Fruit fly (Drosophila melanogaster) whole organism, wandering third instar larva: ENCODE results near the gene Tlk.

ENCODE experiments used
- Abd-B ChIP-seq: fragments of >200 bp; optimal IDR thresholded peaks from 2 replicates; lab custom pipeline; 2017; ENCODE audit warnings: missing biosample characterization, missing genetic modification characterization
- CG32264 ChIP-seq: fragments of 200-800 bp; sonication (Bioruptor generic); optimal IDR thresholded peaks from 2 replicates; lab custom pipeline; 2016; ENCODE audit warnings: missing biosample characterization, missing genetic modification characterization
- CG9705 ChIP-seq: fragments of 200-800 bp; sonication (Bioruptor generic); optimal IDR thresholded peaks from 2 replicates; lab custom pipeline; 2018; ENCODE audit warnings: missing biosample characterization, mild to moderate bottlenecking, missing genetic modification characterization
- CrebA ChIP-seq: fragments of 200-800 bp; sonication (Bioruptor generic); optimal IDR thresholded peaks from 2 replicates; lab custom pipeline; 2016; ENCODE audit warnings: missing biosample characterization, mild to moderate bottlenecking, missing genetic modification characterization, borderline replicate concordance
- Dif ChIP-seq: fragments of 200-275, 200-300 bp; sonication (Bioruptor generic); optimal IDR thresholded peaks from 2 replicates; lab custom pipeline; 2018; ENCODE audit warnings: missing biosample characterization, missing genetic modification characterization; ENCODE audit not compliant: partially characterized antibody
- GATAd ChIP-seq: sonication (Bioruptor generic); optimal IDR thresholded peaks from 2 replicates; lab custom pipeline; 2016; ENCODE audit warnings: missing biosample characterization, missing genetic modification characterization
- HLH106 ChIP-seq: fragments of 200-800 bp; optimal IDR thresholded peaks from 3 replicates; lab custom pipeline; 2019; ENCODE audit warnings: missing biosample characterization, mild to moderate bottlenecking, missing genetic modification characterization, moderate library complexity
- Hnf4 ChIP-seq: fragments of 200-800 bp; sonication (Bioruptor generic); optimal IDR thresholded peaks from 2 replicates; lab custom pipeline; 2016; ENCODE audit warnings: missing biosample characterization, mild to moderate bottlenecking, missing genetic modification characterization
- Hr78 ChIP-seq: fragments of >200 bp; optimal IDR thresholded peaks from 2 replicates; lab custom pipeline; 2017; ENCODE audit warnings: missing biosample characterization, missing genetic modification characterization
- Hr83 ChIP-seq: fragments of 200-300 bp; sonication (Bioruptor generic); optimal IDR thresholded peaks from 2 replicates; lab custom pipeline; 2016; ENCODE audit warnings: missing biosample characterization, mild to moderate bottlenecking, missing genetic modification characterization, moderate library complexity; ENCODE audit not compliant: poor library complexity, severe bottlenecking
- Mio ChIP-seq: sonication (Bioruptor generic); optimal IDR thresholded peaks from 2 replicates; lab custom pipeline; 2016; ENCODE audit warnings: missing biosample characterization, missing genetic modification characterization
- Myc ChIP-seq: fragments of >200 bp; optimal IDR thresholded peaks from 2 replicates; lab custom pipeline; 2017
- Rel ChIP-seq, 2 experiments: fragments of 200-800 bp; sonication (Bioruptor generic) in 1 of 2; optimal IDR thresholded peaks; 2 replicates in 1 of 2; 3 replicates in 1 of 2; lab custom pipeline; 2016 to 2019; ENCODE audit warnings: mild to moderate bottlenecking in 2 of 2, missing biosample characterization in 2 of 2, missing genetic modification characterization in 2 of 2, moderate library complexity in 1 of 2
- Vsx2 ChIP-seq: fragments of 200-300, 225-300 bp; sonication (Bioruptor generic); optimal IDR thresholded peaks from 2 replicates; lab custom pipeline; 2018; ENCODE audit warnings: missing biosample characterization, missing genetic modification characterization; ENCODE audit not compliant: partially characterized antibody
- br ChIP-seq: fragments of 200-800 bp; sonication (Bioruptor generic); optimal IDR thresholded peaks from 2 replicates; lab custom pipeline; 2016; ENCODE audit warnings: missing biosample characterization, missing genetic modification characterization
- brk ChIP-seq: fragments of 200-800 bp; sonication (Bioruptor generic); optimal IDR thresholded peaks from 2 replicates; lab custom pipeline; 2016; ENCODE audit warnings: missing biosample characterization, mild to moderate bottlenecking, missing genetic modification characterization
- dl ChIP-seq, 2 experiments: fragments of 175-275, 200-275 bp in 1 of 2; fragments of 200-275 bp in 1 of 2; sonication (Bioruptor generic); optimal IDR thresholded peaks; lab custom pipeline; 2018; ENCODE audit warnings: mild to moderate bottlenecking in 2 of 2, missing biosample characterization in 2 of 2, missing genetic modification characterization in 2 of 2, moderate library complexity in 2 of 2; ENCODE audit not compliant: partially characterized antibody in 2 of 2, insufficient read depth in 1 of 2
- dmrt93B ChIP-seq: fragments of 200-800 bp; sonication (Bioruptor generic); optimal IDR thresholded peaks from 2 replicates; lab custom pipeline; 2018; ENCODE audit warnings: missing biosample characterization, mild to moderate bottlenecking, missing genetic modification characterization
- dsf ChIP-seq: sonication (Bioruptor generic); optimal IDR thresholded peaks from 2 replicates; lab custom pipeline; 2016; ENCODE audit warnings: missing biosample characterization, missing genetic modification characterization, borderline replicate concordance
- foxo ChIP-seq, 2 experiments: fragments of 200-800 bp; sonication (Bioruptor generic); optimal IDR thresholded peaks; 2 replicates in 1 of 2; 3 replicates in 1 of 2; lab custom pipeline; 2016 to 2017; ENCODE audit warnings: missing biosample characterization in 2 of 2, missing genetic modification characterization in 2 of 2
- fru ChIP-seq: fragments of 200-800 bp; sonication (Bioruptor generic); optimal IDR thresholded peaks from 3 replicates; lab custom pipeline; 2016; ENCODE audit warnings: missing biosample characterization, mild to moderate bottlenecking, missing genetic modification characterization
- pan ChIP-seq: fragments of >200 bp; optimal IDR thresholded peaks from 2 replicates; lab custom pipeline; 2017
- psq ChIP-seq: fragments of 200-800 bp; sonication (Bioruptor generic); optimal IDR thresholded peaks from 3 replicates; lab custom pipeline; 2017; ENCODE audit warnings: missing biosample characterization, mild to moderate bottlenecking, missing genetic modification characterization, moderate library complexity
- rgr ChIP-seq: fragments of 200-800 bp; sonication (Bioruptor generic); optimal IDR thresholded peaks from 3 replicates; lab custom pipeline; 2016; ENCODE audit warnings: missing biosample characterization, mild to moderate bottlenecking, missing genetic modification characterization
- sv ChIP-seq: fragments of 200-800 bp; sonication (Bioruptor generic); optimal IDR thresholded peaks from 3 replicates; lab custom pipeline; 2016; ENCODE audit warnings: missing biosample characterization, missing genetic modification characterization
- tai ChIP-seq: sonication (Bioruptor generic); optimal IDR thresholded peaks from 2 replicates; lab custom pipeline; 2016; ENCODE audit warnings: missing biosample characterization, missing genetic modification characterization
- usp ChIP-seq: fragments of >200 bp; optimal IDR thresholded peaks from 2 replicates; lab custom pipeline; 2017; ENCODE audit warnings: missing biosample characterization, missing genetic modification characterization
- woc ChIP-seq: sonication (Bioruptor generic); optimal IDR thresholded peaks from 2 replicates; lab custom pipeline; 2016; ENCODE audit warnings: missing biosample characterization, mild to moderate bottlenecking, missing genetic modification characterization

Tlk gene

DNA sequence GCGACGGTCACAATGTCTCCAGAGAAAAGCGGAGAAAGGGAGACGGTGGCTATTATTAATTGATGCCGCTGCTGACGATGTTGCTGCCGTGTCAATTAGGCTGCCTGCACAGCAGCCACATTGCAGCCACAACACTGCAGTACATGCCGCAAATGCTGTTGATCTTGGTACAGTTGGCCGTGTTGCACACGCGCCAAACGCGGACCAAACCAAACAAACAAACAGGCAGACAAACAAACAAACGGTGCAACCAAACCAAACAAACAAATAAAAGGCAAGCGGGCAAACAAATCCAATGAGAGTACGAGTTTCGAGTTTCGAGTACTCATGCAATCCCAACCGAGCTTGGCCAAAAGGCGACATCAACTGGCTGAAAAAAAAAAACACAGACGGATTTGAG is 112.4 kb downstream of the Tlk start:
- TF ChIP-seq pan (lab: Kevin White, UChicago) (no peak), tai (GFP tag; lab: Kevin White, UChicago) (no peak), Hr78 (no peak), dsf (GFP tag; lab: Kevin White, UChicago) (no peak), Mio (GFP tag; lab: Kevin White, UChicago) (no peak), CG9705 (GFP tag; lab: Kevin White, UChicago) (no peak), usp (no peak), Hnf4 (no peak), Vsx2 (GFP tag; lab: Kevin White, UChicago) (no peak), sv (GFP tag; lab: Kevin White, UChicago) (no peak)

DNA sequence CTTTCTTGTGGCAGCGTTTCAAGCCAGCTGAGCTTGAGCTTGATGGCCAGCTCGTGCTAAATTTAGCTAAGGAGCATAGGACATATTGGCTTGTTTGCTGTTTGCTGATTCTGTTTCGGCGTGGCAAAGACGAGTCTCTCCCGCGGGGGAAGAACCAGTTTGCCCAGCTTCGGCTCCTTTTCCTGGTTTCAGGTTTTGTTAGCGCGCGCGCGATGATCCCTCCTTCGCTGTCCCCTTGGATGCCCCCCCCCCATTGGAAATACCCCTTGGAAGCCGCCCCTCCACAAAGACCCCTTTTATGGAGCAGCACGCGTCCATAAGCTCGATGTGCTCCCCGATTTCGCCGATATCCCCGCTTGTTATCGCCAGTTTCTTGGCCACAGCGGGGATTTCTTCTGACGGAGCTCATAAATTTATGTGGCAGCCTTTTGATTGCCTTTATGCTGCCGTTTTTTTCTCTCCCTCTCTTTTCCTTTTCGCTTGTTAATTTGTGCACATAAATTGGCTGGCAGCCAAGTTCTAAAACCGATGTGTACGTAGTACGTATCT is 113.4 kb downstream of the Tlk start:
- TF ChIP-seq tai (GFP tag; lab: Kevin White, UChicago), result no peak
- peak; percentile 74 for TF ChIP-seq psq (GFP tag; lab: Kevin White, UChicago)
- peak; percentile 35 for TF ChIP-seq Dif (GFP tag; lab: Kevin White, UChicago)
- TF ChIP-seq Rel (GFP tag; optimal IDR thresholded peaks at IDR 0.05; lab: Kevin White, UChicago), result no peak
- TF ChIP-seq Rel (tag; optimal IDR thresholded peaks at IDR 0.05; lab: Kevin White, UChicago), result peak; percentile 90

DNA sequence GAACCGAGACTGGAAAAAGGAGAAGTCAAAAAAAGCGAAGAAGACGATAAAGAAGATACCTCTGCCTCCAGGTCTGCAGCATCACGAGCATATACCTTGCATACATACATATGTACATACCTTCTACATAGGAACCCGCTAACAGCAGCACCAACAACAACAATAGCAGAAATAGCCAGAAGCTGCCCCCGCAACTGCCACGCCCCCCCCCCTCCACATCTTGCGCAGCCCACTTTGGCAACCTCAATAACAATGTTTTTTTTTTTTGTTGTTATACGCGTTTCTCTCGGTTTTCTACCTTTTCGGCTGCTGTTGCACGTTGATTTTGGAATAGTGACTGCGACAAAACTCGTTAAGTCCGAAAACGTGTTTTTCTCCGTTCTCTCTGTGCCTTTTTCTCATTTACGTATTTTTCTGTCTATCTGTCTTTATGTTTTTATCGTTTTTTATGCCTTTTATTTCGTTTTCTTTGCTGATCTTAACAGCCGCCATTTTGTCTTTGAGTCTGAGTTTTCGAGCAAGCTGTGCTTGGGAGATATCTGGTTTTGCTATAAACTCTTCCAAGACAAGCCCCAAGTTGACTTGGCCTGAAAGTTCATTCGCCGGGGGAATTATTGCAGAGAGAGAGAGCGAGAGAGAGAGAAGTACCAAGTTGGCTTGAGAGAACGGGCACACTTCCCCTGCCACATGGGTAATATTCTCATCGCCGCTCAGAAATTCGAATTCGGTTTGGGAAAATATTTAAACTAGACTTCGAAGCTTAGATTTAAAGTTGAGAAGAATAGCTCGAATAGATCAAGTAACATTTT is 115.4 kb downstream of the Tlk start:
- TF ChIP-seq psq (GFP tag; lab: Kevin White, UChicago), result peak; percentile 93
- TF ChIP-seq Dif (GFP tag; lab: Kevin White, UChicago), result peak; percentile 49
- TF ChIP-seq woc, result no peak
- peak in 1 of 2 experiments; percentile 40 for TF ChIP-seq dl (GFP tag; optimal IDR thresholded peaks at IDR 0.05; lab: Kevin White, UChicago; ENCODE audit: insufficient read depth in 1 of 2, partially characterized antibody in 2 of 2)
- no peak for TF ChIP-seq Hr78
- TF ChIP-seq CrebA, result peak; percentile 12
- TF ChIP-seq, all 38 proteins: peak for 4

DNA sequence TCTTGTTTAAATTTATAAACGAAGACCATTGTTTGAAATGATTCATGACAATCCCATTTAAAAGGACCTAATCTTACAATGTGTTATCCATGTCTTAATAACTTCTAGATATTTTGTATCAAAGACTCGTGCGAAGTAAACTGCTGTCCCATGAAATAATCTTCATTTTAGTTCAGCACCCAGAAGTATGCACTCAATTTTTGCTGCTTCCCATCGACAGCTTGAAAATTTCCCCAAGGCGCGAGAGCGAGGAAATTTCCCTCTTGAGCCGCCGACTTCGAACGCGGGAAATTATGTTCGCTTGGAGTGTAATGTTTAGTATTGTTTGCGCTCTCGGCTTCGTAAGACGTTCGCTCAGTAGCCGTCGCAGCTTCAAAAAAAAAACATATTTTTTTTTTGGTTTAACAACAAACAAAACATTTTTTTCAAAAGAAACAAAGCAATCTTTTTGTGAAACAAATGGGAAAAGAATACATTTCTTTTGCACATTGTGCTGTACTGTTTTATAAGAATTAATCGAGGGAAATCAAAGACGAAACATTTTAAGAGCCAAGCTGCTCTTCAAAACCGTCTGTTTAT is 116.0 kb downstream of the Tlk start:
- TF ChIP-seq Abd-B (GFP tag; lab: Kevin White, UChicago), result no peak
- peak; percentile 65 for TF ChIP-seq Myc
- no peak for TF ChIP-seq Rel (GFP tag; optimal IDR thresholded peaks at IDR 0.05; lab: Kevin White, UChicago)
- TF ChIP-seq Rel (tag; optimal IDR thresholded peaks at IDR 0.05; lab: Kevin White, UChicago), result no peak
- TF ChIP-seq CG32264 (GFP tag; lab: Kevin White, UChicago), result no peak

DNA sequence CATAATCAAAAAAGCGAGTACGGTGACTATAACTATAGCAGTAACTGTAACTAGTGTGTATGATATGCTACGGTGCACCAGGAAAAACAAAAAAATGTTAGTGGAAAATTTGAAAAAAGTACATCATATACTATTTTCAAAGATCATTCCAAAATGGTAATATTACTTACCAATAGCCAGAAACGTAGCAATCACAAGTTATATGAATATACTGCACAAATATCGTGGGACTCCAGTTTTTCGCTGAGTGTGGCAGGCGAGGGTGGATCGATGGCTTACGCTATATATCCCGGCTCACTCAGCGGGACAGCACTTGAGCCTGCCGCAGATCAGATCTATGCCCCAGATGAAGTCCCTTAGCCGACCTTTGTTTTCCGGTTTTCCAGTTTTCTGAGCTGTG is 117.8 kb downstream of the Tlk start:
- TF ChIP-seq foxo (GFP tag; optimal IDR thresholded peaks at IDR 0.05; lab: Kevin White, UChicago) (no peak), CrebA (no peak), dmrt93B (GFP tag; lab: Kevin White, UChicago) (no peak), Hr78 (no peak), Mio (GFP tag; lab: Kevin White, UChicago) (no peak), br (GFP tag; lab: Kevin White, UChicago) (no peak), HLH106 (no peak), GATAd (GFP tag; lab: Kevin White, UChicago) (no peak), Rel (GFP tag; optimal IDR thresholded peaks at IDR 0.05; lab: Kevin White, UChicago) (no peak), Rel (tag; optimal IDR thresholded peaks at IDR 0.05; lab: Kevin White, UChicago) (no peak), rgr (GFP tag; lab: Kevin White, UChicago) (no peak), pan (lab: Kevin White, UChicago) (no peak), brk (GFP tag; lab: Kevin White, UChicago) (no peak), CG9705 (GFP tag; lab: Kevin White, UChicago) (no peak), fru (GFP tag; lab: Kevin White, UChicago) (no peak), Hr83 (GFP tag; lab: Kevin White, UChicago) (no peak), Myc (no peak), Abd-B (GFP tag; lab: Kevin White, UChicago) (no peak)
- TF ChIP-seq, all 38 proteins: peak for 0
